Fruit fly (Drosophila melanogaster): ENCODE measurements around the gene Ccp84Ae.

The Ccp84Ae gene

dm6 chr3R:6646740-6647139 lies 44.8 kb downstream of the Ccp84Ae start, which contains the start of gene Taf1 (continued):
- TF ChIP-seq Ets97D (GFP tag; optimal IDR thresholded peaks at IDR 0.05) (peak; percentile 60), pfk (GFP tag; optimal IDR thresholded peaks at IDR 0.05) (no peak), CG4328 (GFP tag; optimal IDR thresholded peaks at IDR 0.05) (no peak), Rfx (GFP tag; IDR thresholded peaks at IDR 0.05) (peak; percentile 45), ftz-f1 (GFP tag; optimal IDR thresholded peaks at IDR 0.05) (peak; percentile 99), gsb (GFP tag; IDR thresholded peaks at IDR 0.05) (no peak), lilli (GFP tag; optimal IDR thresholded peaks at IDR 0.05) (no peak), CG15514 (GFP tag; optimal IDR thresholded peaks at IDR 0.05) (peak; percentile 83), CG10543 (GFP tag; optimal IDR thresholded peaks at IDR 0.05) (no peak), sqz (GFP tag; optimal IDR thresholded peaks at IDR 0.05) (no peak), CG4282 (GFP tag; optimal IDR thresholded peaks at IDR 0.05) (no peak), unpg (GFP tag; optimal IDR thresholded peaks at IDR 0.05) (no peak), Oli (tag; optimal IDR thresholded peaks at IDR 0.05) (no peak), CG11695 (GFP tag; IDR thresholded peaks at IDR 0.05) (no peak), CG11456 (GFP tag; IDR thresholded peaks at IDR 0.05) (no peak), CHES-1-like (GFP tag; optimal IDR thresholded peaks at IDR 0.05) (no peak), MTF-1 (GFP tag; optimal IDR thresholded peaks at IDR 0.05; ENCODE audit: borderline replicate concordance) (no peak), CG11723 (GFP tag; optimal IDR thresholded peaks at IDR 0.05) (no peak), so (GFP tag; IDR thresholded peaks at IDR 0.05) (no peak), CG6683 (GFP tag; optimal IDR thresholded peaks at IDR 0.05) (no peak), CG8478 (optimal IDR thresholded peaks at IDR 0.05) (no peak), Dek (tag; optimal IDR thresholded peaks at IDR 0.05) (peak; percentile 24), Adf1 (GFP tag; IDR thresholded peaks at IDR 0.05) (no peak), CG4854 (GFP tag; optimal IDR thresholded peaks at IDR 0.05) (no peak), tin (GFP tag; optimal IDR thresholded peaks at IDR 0.05) (no peak), Elba2 (GFP tag; optimal IDR thresholded peaks at IDR 0.05) (no peak), Sox100B (GFP tag; optimal IDR thresholded peaks at IDR 0.05) (no peak), CG15479 (GFP tag; optimal IDR thresholded peaks at IDR 0.05) (no peak), corto (GFP tag; optimal IDR thresholded peaks at IDR 0.05) (no peak), pho (GFP tag; optimal IDR thresholded peaks at IDR 0.05) (peak; percentile 10), CG34422 (GFP tag; IDR thresholded peaks at IDR 0.05) (peak; percentile 92), CG16863 (GFP tag; optimal IDR thresholded peaks at IDR 0.05) (no peak), CG18619 (GFP tag; optimal IDR thresholded peaks at IDR 0.05) (no peak), ranshi (GFP tag; IDR thresholded peaks at IDR 0.05) (no peak), CG6654 (GFP tag; optimal IDR thresholded peaks at IDR 0.05) (no peak), BEAF-32 (GFP tag; optimal IDR thresholded peaks at IDR 0.05) (peak; percentile 47), tgo (GFP tag; IDR thresholded peaks at IDR 0.05) (no peak), CG15011 (GFP tag; optimal IDR thresholded peaks at IDR 0.05) (no peak), CG8388 (GFP tag; optimal IDR thresholded peaks at IDR 0.05) (no peak), Gug (GFP tag; IDR thresholded peaks at IDR 0.05) (no peak), Dp (GFP tag; optimal IDR thresholded peaks at IDR 0.05) (peak; percentile 41), C15 (GFP tag; IDR thresholded peaks at IDR 0.05) (no peak), Dip3 (GFP tag; optimal IDR thresholded peaks at IDR 0.05) (no peak), sna (GFP tag; IDR thresholded peaks at IDR 0.05; ENCODE audit: partially characterized antibody) (peak; percentile 41; the same call in 1 of the 2 replicates), CG13894 (tag; optimal IDR thresholded peaks at IDR 0.05) (no peak), E2f2 (GFP tag; IDR thresholded peaks at IDR 0.05) (0 out of 2 replicates have a peak, but pooled peaks have one; percentile 21), CG30431 (GFP tag; optimal IDR thresholded peaks at IDR 0.05) (no peak), CG4424 (GFP tag; optimal IDR thresholded peaks at IDR 0.05) (no peak), CG12236 (GFP tag; optimal IDR thresholded peaks at IDR 0.05) (no peak), Trl (optimal IDR thresholded peaks at IDR 0.05) (no peak), Trl (GFP tag; optimal IDR thresholded peaks at IDR 0.05) (no peak), chif (GFP tag; optimal IDR thresholded peaks at IDR 0.05) (no peak), sens-2 (GFP tag; IDR thresholded peaks at IDR 0.05) (no peak)
